Fruit fly (Drosophila melanogaster): ENCODE data around the gene Cyp28a5.

- no peak for TF ChIP-seq Pif1A (GFP tag; optimal IDR thresholded peaks at IDR 0.05)
- no peak for TF ChIP-seq CG10348 (GFP tag; IDR thresholded peaks at IDR 0.05)
- no peak for TF ChIP-seq Ets98B (GFP tag; IDR thresholded peaks at IDR 0.05)
- TF ChIP-seq CG8159 (tag; optimal IDR thresholded peaks at IDR 0.05): no peak
- TF ChIP-seq CG12605 (GFP tag; IDR thresholded peaks at IDR 0.05): no peak
- TF ChIP-seq fd96Ca (GFP tag; IDR thresholded peaks at IDR 0.05): no peak
- no peak for TF ChIP-seq CG34367 (tag; optimal IDR thresholded peaks at IDR 0.05)
- no peak for TF ChIP-seq CG4496 (GFP tag; IDR thresholded peaks at IDR 0.05)
- no peak for TF ChIP-seq EcR (GFP tag; optimal IDR thresholded peaks at IDR 0.05)
- TF ChIP-seq CG13204 (GFP tag; optimal IDR thresholded peaks at IDR 0.05): no peak
- TF ChIP-seq CG32121 (GFP tag; IDR thresholded peaks at IDR 0.05): no peak
These were observed 7.2 kb upstream of the Cyp28a5 start, which contains the start of the genes NimB4 and NimB5 for dm6 chr2L:13969876-13970275.
